Worm (Caenorhabditis elegans) whole organism, L1 larva: ENCODE measurements around the gene gst-39.
A peak's percentile ranks its signal among the peaks of the same experiment; 100 is the strongest.

ENCODE experiments used
- C04F5.9 ChIP-seq: sonication (generic microtip); optimal IDR thresholded peaks from 2 replicates; lab custom pipeline; 2016; ENCODE audit warnings: missing genetic modification characterization, missing compliant biosample characterization
- C16A3.4 ChIP-seq: fragments of 150-350 bp; optimal IDR thresholded peaks from 2 replicates; lab custom pipeline; 2014; ENCODE audit warnings: missing biosample characterization, missing genetic modification characterization
- F16B12.6 ChIP-seq: fragments of 150-350 bp; optimal IDR thresholded peaks from 2 replicates; lab custom pipeline; 2014; ENCODE audit warnings: missing biosample characterization, missing genetic modification characterization
- Y116A8C.19 ChIP-seq: sonication (generic microtip); optimal IDR thresholded peaks from 2 replicates; lab custom pipeline; 2016; ENCODE audit warnings: missing compliant biosample characterization, missing genetic modification characterization, borderline replicate concordance
- aha-1 ChIP-seq: fragments of 150-350 bp; optimal IDR thresholded peaks from 2 replicates; lab custom pipeline; 2014; ENCODE audit warnings: missing biosample characterization, missing genetic modification characterization
- alr-1 ChIP-seq: fragments of 200-800 bp; sonication (Bioruptor generic); optimal IDR thresholded peaks from 2 replicates; lab custom pipeline; 2018; ENCODE audit warnings: borderline replicate concordance, mild to moderate bottlenecking, missing genetic modification characterization, missing compliant biosample characterization
- aly-2 ChIP-seq: fragments of 150-350 bp; optimal IDR thresholded peaks from 2 replicates; lab custom pipeline; 2014; ENCODE audit warnings: missing biosample characterization, missing genetic modification characterization
- blmp-1 ChIP-seq: fragments of 150-350 bp; optimal IDR thresholded peaks from 2 replicates; lab custom pipeline; 2014; ENCODE audit warnings: missing biosample characterization, missing genetic modification characterization
- ceh-88 ChIP-seq: fragments of 200-800 bp; sonication (Bioruptor generic); IDR thresholded peaks from 2 replicates; pipeline ENCODE4 v1.3.6; 2022; ENCODE audit warnings: missing genetic modification characterization, missing compliant biosample characterization
- ceh-90 ChIP-seq: sonication (generic microtip); optimal IDR thresholded peaks from 2 replicates; lab custom pipeline; 2016; ENCODE audit warnings: missing genetic modification characterization, missing compliant biosample characterization
- ces-1 ChIP-seq: fragments of 150-350 bp; optimal IDR thresholded peaks from 2 replicates; lab custom pipeline; 2014; ENCODE audit warnings: missing biosample characterization, missing genetic modification reagents, missing genetic modification characterization
- dpl-1 ChIP-seq, 3 experiments: fragments of 150-350 bp in 2 of 3; sonication (generic microtip) in 1 of 3; optimal IDR thresholded peaks; 2 replicates each; lab custom pipeline; 2014 to 2017; ENCODE audit warnings: missing biosample characterization in 3 of 3, missing genetic modification characterization in 3 of 3, missing genetic modification reagents in 3 of 3
- efl-3 ChIP-seq: fragments of 200-800 bp; sonication (Bioruptor generic); optimal IDR thresholded peaks from 2 replicates; lab custom pipeline; 2018; ENCODE audit warnings: mild to moderate bottlenecking, missing genetic modification characterization, missing compliant biosample characterization
- egl-13 ChIP-seq: sonication (generic microtip); optimal IDR thresholded peaks from 2 replicates; lab custom pipeline; 2016; ENCODE audit warnings: missing genotype, missing genetic modification reagents, missing genetic modification characterization, missing compliant biosample characterization
- elt-2 ChIP-seq: sonication (generic microtip); optimal IDR thresholded peaks from 2 replicates; lab custom pipeline; 2016; ENCODE audit warnings: missing genetic modification characterization, mild to moderate bottlenecking, inconsistent platforms, missing compliant biosample characterization, missing genetic modification reagents
- elt-3 ChIP-seq, 6 experiments: fragments of 150-350 bp in 1 of 6; sonication (generic microtip); optimal IDR thresholded peaks; 2 replicates each; lab custom pipeline; 2017 to 2018; ENCODE audit warnings: missing biosample characterization in 6 of 6, missing genetic modification characterization in 6 of 6, inconsistent platforms in 1 of 6
- ets-5 ChIP-seq: fragments of 200-800 bp; sonication (Bioruptor generic); IDR thresholded peaks from 2 replicates; pipeline ENCODE4 v1.3.6; 2022; ENCODE audit warnings: missing genetic modification characterization, missing compliant biosample characterization
- fkh-8 ChIP-seq: sonication (generic microtip); optimal IDR thresholded peaks from 2 replicates; lab custom pipeline; 2016; ENCODE audit warnings: mild to moderate bottlenecking, missing genetic modification characterization, missing compliant biosample characterization
- fos-1 ChIP-seq: fragments of 150-350 bp; optimal IDR thresholded peaks from 2 replicates; lab custom pipeline; 2014; ENCODE audit warnings: missing biosample characterization, missing genetic modification characterization
- grh-1 ChIP-seq: fragments of 200-800 bp; sonication (Bioruptor generic); IDR thresholded peaks from 2 replicates; pipeline ENCODE4 v1.3.6; 2022; ENCODE audit warnings: missing genetic modification reagents, missing genetic modification characterization, missing compliant biosample characterization
- hlh-17 ChIP-seq: fragments of 200-800 bp; sonication (Bioruptor generic); optimal IDR thresholded peaks from 2 replicates; lab custom pipeline; 2018; ENCODE audit warnings: missing genetic modification characterization, mild to moderate bottlenecking, missing compliant biosample characterization, moderate library complexity, borderline replicate concordance
- irx-1 ChIP-seq: sonication (generic microtip); optimal IDR thresholded peaks from 2 replicates; lab custom pipeline; 2016; ENCODE audit warnings: missing genetic modification characterization, missing compliant biosample characterization
- isw-1 ChIP-seq: fragments of 200-800 bp; sonication (Bioruptor generic); IDR thresholded peaks from 2 replicates; pipeline ENCODE4 v1.3.6; 2022; ENCODE audit warnings: missing genetic modification characterization, missing compliant biosample characterization
- lin-14 ChIP-seq: fragments of 200-800 bp; sonication (Bioruptor generic); optimal IDR thresholded peaks from 2 replicates; lab custom pipeline; 2018; ENCODE audit warnings: mild to moderate bottlenecking, missing genetic modification characterization, moderate library complexity, missing compliant biosample characterization
- mab-9 ChIP-seq: fragments of 200-800 bp; sonication (Bioruptor generic); IDR thresholded peaks from 2 replicates; pipeline ENCODE4 v1.3.6; 2022; ENCODE audit warnings: missing genetic modification reagents, missing genetic modification characterization, missing compliant biosample characterization
- mdl-1 ChIP-seq, 2 experiments: fragments of 150-350 bp; optimal IDR thresholded peaks; 2 replicates each; lab custom pipeline; 2014 to 2017; ENCODE audit warnings: missing biosample characterization in 2 of 2, missing genetic modification characterization in 2 of 2, inconsistent platforms in 1 of 2
- mep-1 ChIP-seq: fragments of 150-350 bp; optimal IDR thresholded peaks from 2 replicates; lab custom pipeline; 2014; ENCODE audit warnings: missing biosample characterization, missing genetic modification characterization
- nhr-19 ChIP-seq: fragments of 200-800 bp; sonication (Bioruptor generic); conservative IDR thresholded peaks from 2 replicates; pipeline ENCODE4 v1.3.6; 2022; ENCODE audit warnings: missing genetic modification characterization, missing compliant biosample characterization
- nhr-237 ChIP-seq: fragments of 150-350 bp; optimal IDR thresholded peaks from 2 replicates; lab custom pipeline; 2014; ENCODE audit warnings: missing biosample characterization, missing genetic modification characterization
- nhr-47 ChIP-seq: sonication (generic microtip); optimal IDR thresholded peaks from 2 replicates; lab custom pipeline; 2016; ENCODE audit warnings: mild to moderate bottlenecking, missing genetic modification characterization, moderate library complexity, missing compliant biosample characterization
- nhr-71 ChIP-seq: sonication (generic microtip); optimal IDR thresholded peaks from 2 replicates; lab custom pipeline; 2016; ENCODE audit warnings: mild to moderate bottlenecking, missing genetic modification characterization, moderate library complexity, missing compliant biosample characterization
- nhr-76 ChIP-seq: sonication (generic microtip); optimal IDR thresholded peaks from 2 replicates; lab custom pipeline; 2017; ENCODE audit warnings: missing biosample characterization, missing genetic modification characterization
- nhr-77 ChIP-seq: fragments of 150-350 bp; optimal IDR thresholded peaks from 2 replicates; lab custom pipeline; 2014; ENCODE audit warnings: missing biosample characterization, missing genetic modification characterization
- nhr-84 ChIP-seq: sonication (generic microtip); optimal IDR thresholded peaks from 2 replicates; lab custom pipeline; 2017; ENCODE audit warnings: missing biosample characterization, missing genetic modification characterization
- pag-3 ChIP-seq: sonication (generic microtip); optimal IDR thresholded peaks from 2 replicates; lab custom pipeline; 2017; ENCODE audit warnings: missing genetic modification characterization, mild to moderate bottlenecking, missing compliant biosample characterization, antibody characterized with exemption, borderline replicate concordance; ENCODE audit not compliant: insufficient read depth
- rnt-1 ChIP-seq: sonication (generic microtip); optimal IDR thresholded peaks from 2 replicates; lab custom pipeline; 2016; ENCODE audit warnings: mild to moderate bottlenecking, missing genetic modification characterization, moderate library complexity, missing compliant biosample characterization
- sox-4 ChIP-seq: sonication (generic microtip); optimal IDR thresholded peaks from 2 replicates; lab custom pipeline; 2016; ENCODE audit warnings: missing genetic modification characterization, missing compliant biosample characterization
- sptf-1 ChIP-seq: fragments of 150-350 bp; optimal IDR thresholded peaks from 2 replicates; lab custom pipeline; 2014; ENCODE audit warnings: missing biosample characterization, missing genetic modification characterization
- swsn-7 ChIP-seq: sonication (generic microtip); optimal IDR thresholded peaks from 2 replicates; lab custom pipeline; 2016; ENCODE audit warnings: missing genetic modification characterization, missing compliant biosample characterization
- tlp-1 ChIP-seq: fragments of 150-350 bp; optimal IDR thresholded peaks from 2 replicates; lab custom pipeline; 2014; ENCODE audit warnings: missing biosample characterization, missing genetic modification characterization
- unc-130 ChIP-seq: fragments of 150-350 bp; optimal IDR thresholded peaks from 2 replicates; lab custom pipeline; 2017; ENCODE audit warnings: missing biosample characterization, missing genetic modification characterization, inconsistent platforms
- zag-1 ChIP-seq: fragments of 150-350 bp; optimal IDR thresholded peaks from 2 replicates; lab custom pipeline; 2014; ENCODE audit warnings: missing biosample characterization, missing genetic modification characterization
- zip-4 ChIP-seq: fragments of 200-800 bp; sonication (Bioruptor generic); optimal IDR thresholded peaks from 2 replicates; lab custom pipeline; 2018; ENCODE audit warnings: mild to moderate bottlenecking, missing genetic modification characterization, moderate library complexity, missing compliant biosample characterization

Gene gst-39

DNA sequence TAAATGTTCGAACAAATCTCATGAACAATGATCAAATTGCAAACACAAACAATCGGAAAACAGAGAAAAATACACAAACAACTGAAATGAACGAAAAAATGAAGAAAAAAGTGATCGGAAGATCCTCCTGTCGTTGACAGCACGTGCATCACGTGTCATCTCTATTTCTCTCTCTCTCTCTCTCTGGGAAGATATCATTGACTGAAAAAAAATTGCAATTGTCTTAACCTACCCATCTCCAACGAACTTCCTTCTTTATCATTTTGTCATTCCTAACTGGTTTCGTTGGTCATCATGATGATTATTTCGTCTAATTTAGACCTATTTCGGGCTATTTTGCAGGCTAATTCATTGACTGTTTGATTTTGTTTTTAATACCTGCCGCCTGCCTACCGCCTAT, 33.6 kb upstream of the gst-39 start (continued):
- TF ChIP-seq ets-5 (GFP tag; lab: Robert Waterston, UW) (no peak), nhr-84 (tag; lab: Kevin White, UChicago) (no peak), zip-4 (GFP tag; lab: Kevin White, UChicago) (no peak), unc-130 (peak; percentile 18), C16A3.4 (tag; lab: Kevin White, UChicago) (no peak), nhr-19 (GFP tag; lab: Robert Waterston, UW) (peak; percentile 56), ceh-88 (GFP tag; lab: Robert Waterston, UW) (no peak), sptf-1 (tag; lab: Kevin White, UChicago) (no peak), elt-3 (tag; optimal IDR thresholded peaks at IDR 0.05; lab: Kevin White, UChicago) (peak in 3 of 6 experiments; percentile 57 to 81 (median 80)), grh-1 (peak; percentile 74), dpl-1 (GFP tag; optimal IDR thresholded peaks at IDR 0.05; lab: Kevin White, UChicago) (peak in 2 of 3 experiments; percentile 23 to 56), F16B12.6 (tag; lab: Kevin White, UChicago) (no peak), ces-1 (GFP tag; lab: Kevin White, UChicago) (no peak), hlh-17 (GFP tag; lab: Kevin White, UChicago) (no peak), rnt-1 (tag; lab: Kevin White, UChicago) (peak; percentile 36), aly-2 (no peak), mep-1 (tag; lab: Kevin White, UChicago) (no peak), swsn-7 (tag; lab: Kevin White, UChicago) (no peak), ceh-90 (tag; lab: Kevin White, UChicago) (no peak), Y116A8C.19 (no peak), fos-1 (tag; lab: Kevin White, UChicago) (no peak), isw-1 (GFP tag; lab: Robert Waterston, UW) (no peak), nhr-71 (peak; percentile 84), C04F5.9 (no peak), aha-1 (tag; lab: Kevin White, UChicago) (no peak), nhr-237 (no peak), sox-4 (no peak), nhr-76 (no peak), irx-1 (tag; lab: Kevin White, UChicago) (no peak), alr-1 (tag; lab: Kevin White, UChicago) (no peak), nhr-47 (tag; lab: Kevin White, UChicago) (peak; percentile 38), elt-2 (no peak), pag-3 (tag; lab: Kevin White, UChicago) (no peak), tlp-1 (tag; lab: Kevin White, UChicago) (no peak), fkh-8 (tag; lab: Kevin White, UChicago) (no peak), mdl-1 (tag; optimal IDR thresholded peaks at IDR 0.05; lab: Kevin White, UChicago) (peak in 1 of 2 experiments; percentile 83), egl-13 (tag; lab: Kevin White, UChicago) (no peak), efl-3 (no peak), lin-14 (GFP tag; lab: Kevin White, UChicago) (peak; percentile 81), blmp-1 (tag; lab: Kevin White, UChicago) (peak; percentile 34), nhr-77 (tag; lab: Kevin White, UChicago) (no peak), mab-9 (no peak), zag-1 (tag; lab: Kevin White, UChicago) (no peak)
